Worm (Caenorhabditis elegans): Measurements from ENCODE around the gene gldi-3.

- no peak for TF ChIP-seq ztf-11 (tag; optimal IDR thresholded peaks at IDR 0.05)
- no peak for TF ChIP-seq pha-4 (tag; optimal IDR thresholded peaks at IDR 0.05)
- no peak for TF ChIP-seq unc-62 (GFP tag; optimal IDR thresholded peaks at IDR 0.05)
- no peak for TF ChIP-seq blmp-1 (tag; optimal IDR thresholded peaks at IDR 0.05)
These were observed 28.4 kb downstream of the gldi-3 start for ce11 chrII:9251529-9251928.

Data from whole organism, mixed stage, embryonic.